Fruit fly (Drosophila melanogaster) whole organism, wandering third instar larva: Measurements from ENCODE around the gene Cngl.

Experiments used
- Abd-B ChIP-seq: fragments of >200 bp; optimal IDR thresholded peaks from 2 replicates; lab custom pipeline; 2017; ENCODE audit warnings: missing biosample characterization, missing genetic modification characterization
- CG32264 ChIP-seq: fragments of 200-800 bp; sonication (Bioruptor generic); optimal IDR thresholded peaks from 2 replicates; lab custom pipeline; 2016; ENCODE audit warnings: missing biosample characterization, missing genetic modification characterization
- CG9705 ChIP-seq: fragments of 200-800 bp; sonication (Bioruptor generic); optimal IDR thresholded peaks from 2 replicates; lab custom pipeline; 2018; ENCODE audit warnings: missing biosample characterization, mild to moderate bottlenecking, missing genetic modification characterization
- CrebA ChIP-seq: fragments of 200-800 bp; sonication (Bioruptor generic); optimal IDR thresholded peaks from 2 replicates; lab custom pipeline; 2016; ENCODE audit warnings: missing biosample characterization, mild to moderate bottlenecking, missing genetic modification characterization, borderline replicate concordance
- Dfd ChIP-seq: fragments of >200 bp; optimal IDR thresholded peaks from 2 replicates; lab custom pipeline; 2017; ENCODE audit warnings: missing biosample characterization, missing genetic modification characterization
- Dif ChIP-seq: fragments of 200-275, 200-300 bp; sonication (Bioruptor generic); optimal IDR thresholded peaks from 2 replicates; lab custom pipeline; 2018; ENCODE audit warnings: missing biosample characterization, missing genetic modification characterization; ENCODE audit not compliant: partially characterized antibody
- GATAd ChIP-seq: sonication (Bioruptor generic); optimal IDR thresholded peaks from 2 replicates; lab custom pipeline; 2016; ENCODE audit warnings: missing biosample characterization, missing genetic modification characterization
- HLH106 ChIP-seq: fragments of 200-800 bp; optimal IDR thresholded peaks from 3 replicates; lab custom pipeline; 2019; ENCODE audit warnings: missing biosample characterization, mild to moderate bottlenecking, missing genetic modification characterization, moderate library complexity
- Hnf4 ChIP-seq: fragments of 200-800 bp; sonication (Bioruptor generic); optimal IDR thresholded peaks from 2 replicates; lab custom pipeline; 2016; ENCODE audit warnings: missing biosample characterization, mild to moderate bottlenecking, missing genetic modification characterization
- Jra ChIP-seq: sonication (Bioruptor generic); optimal IDR thresholded peaks from 2 replicates; lab custom pipeline; 2016; ENCODE audit warnings: missing biosample characterization, missing genetic modification characterization
- Mio ChIP-seq: sonication (Bioruptor generic); optimal IDR thresholded peaks from 2 replicates; lab custom pipeline; 2016; ENCODE audit warnings: missing biosample characterization, missing genetic modification characterization
- Myc ChIP-seq: fragments of >200 bp; optimal IDR thresholded peaks from 2 replicates; lab custom pipeline; 2017
- N ChIP-seq: fragments of >200 bp; optimal IDR thresholded peaks from 2 replicates; lab custom pipeline; 2018; ENCODE audit warnings: missing biosample characterization, missing external identifiers, missing genetic modification characterization
- OdsH ChIP-seq: fragments of 200-800 bp; sonication (Bioruptor generic); optimal IDR thresholded peaks from 2 replicates; lab custom pipeline; 2016; ENCODE audit warnings: missing biosample characterization, mild to moderate bottlenecking, missing genetic modification characterization
- Rel ChIP-seq, 2 experiments: fragments of 200-800 bp; sonication (Bioruptor generic) in 1 of 2; optimal IDR thresholded peaks; 2 replicates in 1 of 2; 3 replicates in 1 of 2; lab custom pipeline; 2016 to 2019; ENCODE audit warnings: mild to moderate bottlenecking in 2 of 2, missing biosample characterization in 2 of 2, missing genetic modification characterization in 2 of 2, moderate library complexity in 1 of 2
- Sp1 ChIP-seq: fragments of 200-800 bp; sonication (Bioruptor generic); optimal IDR thresholded peaks from 3 replicates; lab custom pipeline; 2019; ENCODE audit warnings: missing biosample characterization, mild to moderate bottlenecking, missing genetic modification characterization, moderate library complexity
- Vsx2 ChIP-seq: fragments of 200-300, 225-300 bp; sonication (Bioruptor generic); optimal IDR thresholded peaks from 2 replicates; lab custom pipeline; 2018; ENCODE audit warnings: missing biosample characterization, missing genetic modification characterization; ENCODE audit not compliant: partially characterized antibody
- dl ChIP-seq, 2 experiments: fragments of 175-275, 200-275 bp in 1 of 2; fragments of 200-275 bp in 1 of 2; sonication (Bioruptor generic); optimal IDR thresholded peaks; lab custom pipeline; 2018; ENCODE audit warnings: mild to moderate bottlenecking in 2 of 2, missing biosample characterization in 2 of 2, missing genetic modification characterization in 2 of 2, moderate library complexity in 2 of 2; ENCODE audit not compliant: partially characterized antibody in 2 of 2, insufficient read depth in 1 of 2
- dmrt93B ChIP-seq: fragments of 200-800 bp; sonication (Bioruptor generic); optimal IDR thresholded peaks from 2 replicates; lab custom pipeline; 2018; ENCODE audit warnings: missing biosample characterization, mild to moderate bottlenecking, missing genetic modification characterization
- ey ChIP-seq: fragments of 200-800 bp; sonication (Bioruptor generic); optimal IDR thresholded peaks from 2 replicates; lab custom pipeline; 2016; ENCODE audit warnings: missing biosample characterization, missing genetic modification characterization
- foxo ChIP-seq, 2 experiments: fragments of 200-800 bp; sonication (Bioruptor generic); optimal IDR thresholded peaks; 2 replicates in 1 of 2; 3 replicates in 1 of 2; lab custom pipeline; 2016 to 2017; ENCODE audit warnings: missing biosample characterization in 2 of 2, missing genetic modification characterization in 2 of 2
- fru ChIP-seq: fragments of 200-800 bp; sonication (Bioruptor generic); optimal IDR thresholded peaks from 3 replicates; lab custom pipeline; 2016; ENCODE audit warnings: missing biosample characterization, mild to moderate bottlenecking, missing genetic modification characterization
- h ChIP-seq: fragments of 200-800 bp; sonication (Bioruptor generic); optimal IDR thresholded peaks from 3 replicates; lab custom pipeline; 2016; ENCODE audit warnings: missing biosample characterization, mild to moderate bottlenecking, missing genetic modification characterization
- lola ChIP-seq: fragments of >200 bp; optimal IDR thresholded peaks from 2 replicates; lab custom pipeline; 2017; ENCODE audit warnings: missing biosample characterization, missing genetic modification characterization
- pan ChIP-seq: fragments of >200 bp; optimal IDR thresholded peaks from 2 replicates; lab custom pipeline; 2017
- psq ChIP-seq: fragments of 200-800 bp; sonication (Bioruptor generic); optimal IDR thresholded peaks from 3 replicates; lab custom pipeline; 2017; ENCODE audit warnings: missing biosample characterization, mild to moderate bottlenecking, missing genetic modification characterization, moderate library complexity
- rgr ChIP-seq: fragments of 200-800 bp; sonication (Bioruptor generic); optimal IDR thresholded peaks from 3 replicates; lab custom pipeline; 2016; ENCODE audit warnings: missing biosample characterization, mild to moderate bottlenecking, missing genetic modification characterization
- sage ChIP-seq: fragments of 200-800 bp; sonication (Bioruptor generic); optimal IDR thresholded peaks from 2 replicates; lab custom pipeline; 2016; ENCODE audit warnings: missing biosample characterization, mild to moderate bottlenecking, missing genetic modification characterization
- sv ChIP-seq: fragments of 200-800 bp; sonication (Bioruptor generic); optimal IDR thresholded peaks from 3 replicates; lab custom pipeline; 2016; ENCODE audit warnings: missing biosample characterization, missing genetic modification characterization
- tai ChIP-seq: sonication (Bioruptor generic); optimal IDR thresholded peaks from 2 replicates; lab custom pipeline; 2016; ENCODE audit warnings: missing biosample characterization, missing genetic modification characterization
- woc ChIP-seq: sonication (Bioruptor generic); optimal IDR thresholded peaks from 2 replicates; lab custom pipeline; 2016; ENCODE audit warnings: missing biosample characterization, mild to moderate bottlenecking, missing genetic modification characterization

Cngl gene

DNA sequence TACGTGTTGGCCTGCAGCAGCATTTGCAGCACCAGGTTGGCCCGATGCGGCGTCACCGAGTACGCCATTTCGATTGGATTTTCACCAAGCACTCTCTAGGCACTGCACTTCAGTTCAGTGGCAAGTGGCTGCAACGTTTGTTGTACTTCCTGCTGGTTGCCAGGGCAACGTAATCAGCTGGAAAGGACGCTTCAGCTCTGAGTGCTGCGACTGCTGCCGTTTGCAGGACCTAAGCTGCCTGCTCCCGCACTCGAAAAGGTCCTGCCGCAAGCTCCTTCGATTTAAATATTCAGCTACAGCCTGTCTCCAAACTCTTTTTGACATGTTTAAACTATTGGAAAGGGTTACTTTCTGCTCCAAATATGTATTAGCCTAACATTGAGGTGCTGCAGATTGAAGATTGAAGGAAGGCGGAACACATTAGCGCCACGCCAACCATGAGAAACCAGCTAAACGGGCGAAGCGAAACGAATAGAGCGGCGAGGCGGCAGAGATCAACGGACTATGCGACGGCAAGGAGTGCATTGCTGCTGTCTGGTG, 26.4 kb upstream of the Cngl start, which contains the start of the genes CG15642 and CG15641:
TSS of gene CG15642 (minus strand) at position 356 of the 540 bp plus-strand sequence.
TSS of gene CG15641 (plus strand) at position 490 of the 540 bp plus-strand sequence.
- TF ChIP-seq pan (lab: Kevin White, UChicago) (no peak), Dfd (no peak), CG9705 (no peak), Abd-B (GFP tag; lab: Kevin White, UChicago) (no peak), Myc (lab: Kevin White, UChicago) (no peak), psq (GFP tag; lab: Kevin White, UChicago) (no peak), sage (no peak), OdsH (no peak), CG32264 (GFP tag; lab: Kevin White, UChicago) (no peak), dmrt93B (GFP tag; lab: Kevin White, UChicago) (no peak)
- TF ChIP-seq, all 38 proteins: peak for 0

DNA sequence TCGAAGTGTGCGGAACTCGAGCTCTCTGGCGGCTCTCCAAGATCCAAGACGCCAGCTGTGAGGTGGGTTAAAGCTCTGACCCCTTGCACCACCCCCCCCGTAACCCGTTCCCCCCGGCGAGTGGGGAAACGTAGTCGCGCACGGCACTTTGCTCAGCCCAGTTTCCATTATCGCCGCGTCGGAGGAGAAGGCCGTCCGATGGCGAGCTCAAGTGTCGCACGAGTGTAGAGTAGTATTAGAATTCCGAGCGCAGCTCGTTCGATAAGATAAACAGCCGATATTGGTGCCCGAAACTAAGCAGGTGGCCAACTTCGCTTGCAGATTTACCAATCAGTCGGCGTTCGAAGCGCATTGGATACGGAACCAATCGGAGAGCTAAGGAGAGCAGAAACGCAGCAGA, 24.4 kb upstream of the Cngl start:
- TF ChIP-seq HLH106 (tag; lab: Kevin White, UChicago), result no peak

DNA sequence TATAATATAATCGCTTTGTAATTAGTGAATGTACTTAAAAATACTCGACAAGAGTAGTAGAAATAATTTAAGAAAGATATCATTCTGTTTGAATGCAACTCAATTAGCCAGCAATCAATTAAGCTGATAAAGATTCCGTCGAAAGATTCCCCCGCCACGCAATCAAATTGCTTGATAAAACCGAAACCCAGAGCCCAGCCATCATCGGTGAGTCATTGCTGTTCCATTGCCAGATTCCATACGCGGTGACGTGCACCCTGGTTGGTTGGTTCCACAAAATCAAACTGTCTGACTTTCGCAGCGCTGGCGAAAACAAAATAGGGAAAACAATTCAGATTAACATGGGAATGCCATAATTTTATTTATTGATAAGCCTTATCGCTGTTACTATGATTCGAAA, 23.5 kb upstream of the Cngl start:
- TF ChIP-seq Rel (GFP tag; optimal IDR thresholded peaks at IDR 0.05; lab: Kevin White, UChicago) (no peak), Rel (tag; optimal IDR thresholded peaks at IDR 0.05; lab: Kevin White, UChicago) (peak; percentile 87), dl (GFP tag; optimal IDR thresholded peaks at IDR 0.05; lab: Kevin White, UChicago; ENCODE audit: insufficient read depth in 1 of 2, partially characterized antibody in 2 of 2) (no peak)
- TF ChIP-seq, all 38 proteins: peak for 1

DNA sequence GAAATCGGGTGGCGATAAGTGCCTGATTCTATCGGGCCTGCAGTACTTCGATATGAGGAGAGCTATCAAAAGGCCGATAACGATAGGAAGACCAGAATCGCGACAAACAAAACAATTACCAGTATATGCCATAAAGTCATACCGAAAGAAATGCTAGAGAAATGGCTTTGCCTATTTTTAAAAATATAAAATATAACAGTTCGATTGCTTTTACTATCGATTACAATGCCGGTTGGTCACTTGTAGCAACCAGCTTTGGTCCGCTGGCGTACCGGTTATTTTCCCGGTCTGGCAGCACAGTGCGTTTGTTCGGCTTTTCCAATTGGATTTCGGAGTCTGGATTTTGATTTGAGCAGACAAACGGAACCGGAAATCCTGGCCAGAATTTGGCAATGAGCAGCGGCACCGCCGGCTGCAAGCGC, 21.4 kb upstream of the Cngl start, which contains the start of the genes shtd, CG6294 and CG6299:
TSS of gene shtd (minus strand) at position 6 of the 422 bp plus-strand sequence.
TSS of gene CG6294 (plus strand) at position 287 of the 422 bp plus-strand sequence.
TSS of gene CG6299 (plus strand) at position 287 of the 422 bp plus-strand sequence.
- TF ChIP-seq Dfd (no peak), CrebA (GFP tag; lab: Kevin White, UChicago) (no peak), h (GFP tag; lab: Kevin White, UChicago) (no peak), OdsH (no peak), woc (GFP tag; lab: Kevin White, UChicago) (no peak), HLH106 (tag; lab: Kevin White, UChicago) (no peak), Vsx2 (peak; percentile 87), Jra (GFP tag; lab: Kevin White, UChicago) (no peak), sv (peak; percentile 12), Dif (peak; percentile 67), GATAd (GFP tag; lab: Kevin White, UChicago) (no peak), Rel (GFP tag; optimal IDR thresholded peaks at IDR 0.05; lab: Kevin White, UChicago) (no peak), Rel (tag; optimal IDR thresholded peaks at IDR 0.05; lab: Kevin White, UChicago) (no peak), psq (GFP tag; lab: Kevin White, UChicago) (no peak), Myc (lab: Kevin White, UChicago) (peak; percentile 71)

DNA sequence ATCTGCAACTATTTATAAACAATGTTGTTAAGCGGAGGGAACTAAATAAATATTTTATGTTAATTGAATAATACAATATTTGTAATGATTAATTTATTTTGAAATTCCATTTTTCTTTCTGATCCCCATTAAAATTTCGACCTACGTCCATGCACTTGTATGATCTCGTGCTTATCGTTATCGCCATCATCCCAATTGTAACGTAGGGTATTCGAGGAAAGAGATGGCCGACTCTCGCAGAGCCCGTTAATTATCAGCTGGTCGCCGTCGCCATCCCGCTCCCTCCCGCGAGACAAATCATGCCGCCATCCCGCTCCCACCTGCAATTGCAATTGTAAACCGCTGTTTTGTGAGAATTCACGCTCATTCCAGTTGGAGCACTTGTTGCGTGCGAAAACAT, 12.1 kb upstream of the Cngl start, which contains the start of gene CG11655:
TSS of gene CG11655 (plus strand) at position 351 of the 400 bp plus-strand sequence.
- no peak for TF ChIP-seq Rel (GFP tag; optimal IDR thresholded peaks at IDR 0.05; lab: Kevin White, UChicago)
- TF ChIP-seq Rel (tag; optimal IDR thresholded peaks at IDR 0.05; lab: Kevin White, UChicago), result peak; percentile 48
- peak; percentile 6 for TF ChIP-seq CG9705
- TF ChIP-seq HLH106 (tag; lab: Kevin White, UChicago), result peak; percentile 54
- peak; percentile 21 for TF ChIP-seq ey
- TF ChIP-seq lola (GFP tag; lab: Kevin White, UChicago), result no peak
- no peak for TF ChIP-seq sage
- no peak for TF ChIP-seq tai (GFP tag; lab: Kevin White, UChicago)
- peak in 1 of 2 experiments; percentile 68 for TF ChIP-seq foxo (GFP tag; optimal IDR thresholded peaks at IDR 0.05; lab: Kevin White, UChicago)
- peak; percentile 57 for TF ChIP-seq rgr (GFP tag; lab: Kevin White, UChicago)
- no peak for TF ChIP-seq Hnf4
- no peak for TF ChIP-seq Mio (GFP tag; lab: Kevin White, UChicago)
- TF ChIP-seq OdsH, result peak; percentile 43
- peak; percentile 45 for TF ChIP-seq psq (GFP tag; lab: Kevin White, UChicago)
- TF ChIP-seq fru, result peak; percentile 53
- TF ChIP-seq N (GFP tag; lab: Kevin White, UChicago), result no peak
- no peak for TF ChIP-seq pan (lab: Kevin White, UChicago)
- TF ChIP-seq Dfd, result no peak
- TF ChIP-seq Sp1 (GFP tag; lab: Kevin White, UChicago), result peak; percentile 44
- TF ChIP-seq h (GFP tag; lab: Kevin White, UChicago), result peak; percentile 59
- peak; percentile 3 for TF ChIP-seq Myc (lab: Kevin White, UChicago)
- no peak for TF ChIP-seq Vsx2
